Fruit fly (Drosophila melanogaster) whole organism, wandering third instar larva: ENCODE results near the gene CG32085.

Source experiments
- Abd-B ChIP-seq: fragments of >200 bp; optimal IDR thresholded peaks from 2 replicates; lab custom pipeline; 2017; ENCODE audit warnings: missing biosample characterization, missing genetic modification characterization
- CG32264 ChIP-seq: fragments of 200-800 bp; sonication (Bioruptor generic); optimal IDR thresholded peaks from 2 replicates; lab custom pipeline; 2016; ENCODE audit warnings: missing biosample characterization, missing genetic modification characterization
- CG9705 ChIP-seq: fragments of 200-800 bp; sonication (Bioruptor generic); optimal IDR thresholded peaks from 2 replicates; lab custom pipeline; 2018; ENCODE audit warnings: missing biosample characterization, mild to moderate bottlenecking, missing genetic modification characterization
- CrebA ChIP-seq: fragments of 200-800 bp; sonication (Bioruptor generic); optimal IDR thresholded peaks from 2 replicates; lab custom pipeline; 2016; ENCODE audit warnings: missing biosample characterization, mild to moderate bottlenecking, missing genetic modification characterization, borderline replicate concordance
- Dfd ChIP-seq: fragments of >200 bp; optimal IDR thresholded peaks from 2 replicates; lab custom pipeline; 2017; ENCODE audit warnings: missing biosample characterization, missing genetic modification characterization
- Dif ChIP-seq: fragments of 200-275, 200-300 bp; sonication (Bioruptor generic); optimal IDR thresholded peaks from 2 replicates; lab custom pipeline; 2018; ENCODE audit warnings: missing biosample characterization, missing genetic modification characterization; ENCODE audit not compliant: partially characterized antibody
- GATAd ChIP-seq: sonication (Bioruptor generic); optimal IDR thresholded peaks from 2 replicates; lab custom pipeline; 2016; ENCODE audit warnings: missing biosample characterization, missing genetic modification characterization
- HLH106 ChIP-seq: fragments of 200-800 bp; optimal IDR thresholded peaks from 3 replicates; lab custom pipeline; 2019; ENCODE audit warnings: missing biosample characterization, mild to moderate bottlenecking, missing genetic modification characterization, moderate library complexity
- Hnf4 ChIP-seq: fragments of 200-800 bp; sonication (Bioruptor generic); optimal IDR thresholded peaks from 2 replicates; lab custom pipeline; 2016; ENCODE audit warnings: missing biosample characterization, mild to moderate bottlenecking, missing genetic modification characterization
- Hr78 ChIP-seq: fragments of >200 bp; optimal IDR thresholded peaks from 2 replicates; lab custom pipeline; 2017; ENCODE audit warnings: missing biosample characterization, missing genetic modification characterization
- Hr83 ChIP-seq: fragments of 200-300 bp; sonication (Bioruptor generic); optimal IDR thresholded peaks from 2 replicates; lab custom pipeline; 2016; ENCODE audit warnings: missing biosample characterization, mild to moderate bottlenecking, missing genetic modification characterization, moderate library complexity; ENCODE audit not compliant: poor library complexity, severe bottlenecking
- Jra ChIP-seq: sonication (Bioruptor generic); optimal IDR thresholded peaks from 2 replicates; lab custom pipeline; 2016; ENCODE audit warnings: missing biosample characterization, missing genetic modification characterization
- Mio ChIP-seq: sonication (Bioruptor generic); optimal IDR thresholded peaks from 2 replicates; lab custom pipeline; 2016; ENCODE audit warnings: missing biosample characterization, missing genetic modification characterization
- Myc ChIP-seq: fragments of >200 bp; optimal IDR thresholded peaks from 2 replicates; lab custom pipeline; 2017
- N ChIP-seq: fragments of >200 bp; optimal IDR thresholded peaks from 2 replicates; lab custom pipeline; 2018; ENCODE audit warnings: missing biosample characterization, missing external identifiers, missing genetic modification characterization
- OdsH ChIP-seq: fragments of 200-800 bp; sonication (Bioruptor generic); optimal IDR thresholded peaks from 2 replicates; lab custom pipeline; 2016; ENCODE audit warnings: missing biosample characterization, mild to moderate bottlenecking, missing genetic modification characterization
- Rel ChIP-seq, 2 experiments: fragments of 200-800 bp; sonication (Bioruptor generic) in 1 of 2; optimal IDR thresholded peaks; 2 replicates in 1 of 2; 3 replicates in 1 of 2; lab custom pipeline; 2016 to 2019; ENCODE audit warnings: mild to moderate bottlenecking in 2 of 2, missing biosample characterization in 2 of 2, missing genetic modification characterization in 2 of 2, moderate library complexity in 1 of 2
- Vsx2 ChIP-seq: fragments of 200-300, 225-300 bp; sonication (Bioruptor generic); optimal IDR thresholded peaks from 2 replicates; lab custom pipeline; 2018; ENCODE audit warnings: missing biosample characterization, missing genetic modification characterization; ENCODE audit not compliant: partially characterized antibody
- br ChIP-seq: fragments of 200-800 bp; sonication (Bioruptor generic); optimal IDR thresholded peaks from 2 replicates; lab custom pipeline; 2016; ENCODE audit warnings: missing biosample characterization, missing genetic modification characterization
- brk ChIP-seq: fragments of 200-800 bp; sonication (Bioruptor generic); optimal IDR thresholded peaks from 2 replicates; lab custom pipeline; 2016; ENCODE audit warnings: missing biosample characterization, mild to moderate bottlenecking, missing genetic modification characterization
- dl ChIP-seq, 2 experiments: fragments of 175-275, 200-275 bp in 1 of 2; fragments of 200-275 bp in 1 of 2; sonication (Bioruptor generic); optimal IDR thresholded peaks; lab custom pipeline; 2018; ENCODE audit warnings: mild to moderate bottlenecking in 2 of 2, missing biosample characterization in 2 of 2, missing genetic modification characterization in 2 of 2, moderate library complexity in 2 of 2; ENCODE audit not compliant: partially characterized antibody in 2 of 2, insufficient read depth in 1 of 2
- dmrt93B ChIP-seq: fragments of 200-800 bp; sonication (Bioruptor generic); optimal IDR thresholded peaks from 2 replicates; lab custom pipeline; 2018; ENCODE audit warnings: missing biosample characterization, mild to moderate bottlenecking, missing genetic modification characterization
- dsf ChIP-seq: sonication (Bioruptor generic); optimal IDR thresholded peaks from 2 replicates; lab custom pipeline; 2016; ENCODE audit warnings: missing biosample characterization, missing genetic modification characterization, borderline replicate concordance
- ey ChIP-seq: fragments of 200-800 bp; sonication (Bioruptor generic); optimal IDR thresholded peaks from 2 replicates; lab custom pipeline; 2016; ENCODE audit warnings: missing biosample characterization, missing genetic modification characterization
- foxo ChIP-seq, 2 experiments: fragments of 200-800 bp; sonication (Bioruptor generic); optimal IDR thresholded peaks; 2 replicates in 1 of 2; 3 replicates in 1 of 2; lab custom pipeline; 2016 to 2017; ENCODE audit warnings: missing biosample characterization in 2 of 2, missing genetic modification characterization in 2 of 2
- fru ChIP-seq: fragments of 200-800 bp; sonication (Bioruptor generic); optimal IDR thresholded peaks from 3 replicates; lab custom pipeline; 2016; ENCODE audit warnings: missing biosample characterization, mild to moderate bottlenecking, missing genetic modification characterization
- h ChIP-seq: fragments of 200-800 bp; sonication (Bioruptor generic); optimal IDR thresholded peaks from 3 replicates; lab custom pipeline; 2016; ENCODE audit warnings: missing biosample characterization, mild to moderate bottlenecking, missing genetic modification characterization
- jim ChIP-seq: fragments of 175-275, 200-325 bp; sonication (Bioruptor generic); optimal IDR thresholded peaks from 2 replicates; lab custom pipeline; 2016; ENCODE audit warnings: missing biosample characterization, mild to moderate bottlenecking, missing genetic modification characterization
- lola ChIP-seq: fragments of >200 bp; optimal IDR thresholded peaks from 2 replicates; lab custom pipeline; 2017; ENCODE audit warnings: missing biosample characterization, missing genetic modification characterization
- pan ChIP-seq: fragments of >200 bp; optimal IDR thresholded peaks from 2 replicates; lab custom pipeline; 2017
- psq ChIP-seq: fragments of 200-800 bp; sonication (Bioruptor generic); optimal IDR thresholded peaks from 3 replicates; lab custom pipeline; 2017; ENCODE audit warnings: missing biosample characterization, mild to moderate bottlenecking, missing genetic modification characterization, moderate library complexity
- rgr ChIP-seq: fragments of 200-800 bp; sonication (Bioruptor generic); optimal IDR thresholded peaks from 3 replicates; lab custom pipeline; 2016; ENCODE audit warnings: missing biosample characterization, mild to moderate bottlenecking, missing genetic modification characterization
- sv ChIP-seq: fragments of 200-800 bp; sonication (Bioruptor generic); optimal IDR thresholded peaks from 3 replicates; lab custom pipeline; 2016; ENCODE audit warnings: missing biosample characterization, missing genetic modification characterization
- tai ChIP-seq: sonication (Bioruptor generic); optimal IDR thresholded peaks from 2 replicates; lab custom pipeline; 2016; ENCODE audit warnings: missing biosample characterization, missing genetic modification characterization
- usp ChIP-seq: fragments of >200 bp; optimal IDR thresholded peaks from 2 replicates; lab custom pipeline; 2017; ENCODE audit warnings: missing biosample characterization, missing genetic modification characterization
- woc ChIP-seq: sonication (Bioruptor generic); optimal IDR thresholded peaks from 2 replicates; lab custom pipeline; 2016; ENCODE audit warnings: missing biosample characterization, mild to moderate bottlenecking, missing genetic modification characterization

Gene CG32085

DNA sequence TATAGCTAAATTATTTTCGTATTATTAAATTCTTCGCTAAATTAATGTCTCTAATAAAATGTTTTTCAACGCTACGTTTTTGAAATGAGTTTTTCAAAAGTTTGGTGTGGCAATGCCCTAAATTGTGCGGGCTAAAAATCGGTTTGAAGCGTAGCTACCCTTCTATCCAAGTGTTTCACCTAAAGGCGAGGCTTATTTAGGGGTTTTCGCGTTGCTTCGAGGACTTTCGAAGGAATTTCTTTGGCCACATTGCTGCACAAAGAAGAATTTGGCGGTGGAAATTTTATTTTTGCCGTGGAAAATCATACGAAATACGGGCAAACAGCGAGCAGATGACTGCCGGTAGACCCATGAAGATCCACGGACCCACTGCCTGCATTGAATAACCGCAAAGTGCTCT lies 1.6 kb upstream of the CG32085 start, which contains the start of gene TfIIEalpha:
Gene TfIIEalpha (plus strand): TSS at position 245 of the 400 bp plus-strand sequence.
- TF ChIP-seq usp (GFP tag; lab: Kevin White, UChicago) (no peak), h (no peak), Rel (GFP tag; optimal IDR thresholded peaks at IDR 0.05; lab: Kevin White, UChicago) (no peak), Rel (tag; optimal IDR thresholded peaks at IDR 0.05; lab: Kevin White, UChicago) (peak; percentile 45), Hr78 (GFP tag; lab: Kevin White, UChicago) (no peak), fru (GFP tag; lab: Kevin White, UChicago) (no peak), CrebA (GFP tag; lab: Kevin White, UChicago) (no peak), foxo (GFP tag; optimal IDR thresholded peaks at IDR 0.05; lab: Kevin White, UChicago) (no peak), jim (GFP tag; lab: Kevin White, UChicago) (no peak), CG32264 (GFP tag; lab: Kevin White, UChicago) (no peak), dl (GFP tag; optimal IDR thresholded peaks at IDR 0.05; lab: Kevin White, UChicago; ENCODE audit: insufficient read depth in 1 of 2, partially characterized antibody in 2 of 2) (no peak), Abd-B (GFP tag; lab: Kevin White, UChicago) (no peak), woc (GFP tag; lab: Kevin White, UChicago) (no peak), Jra (GFP tag; lab: Kevin White, UChicago) (no peak), OdsH (GFP tag; lab: Kevin White, UChicago) (no peak), psq (no peak), Myc (lab: Kevin White, UChicago) (peak; percentile 4), br (GFP tag; lab: Kevin White, UChicago) (no peak), Vsx2 (peak; percentile 56), ey (GFP tag; lab: Kevin White, UChicago) (no peak), CG9705 (GFP tag; lab: Kevin White, UChicago) (no peak), pan (no peak), dsf (no peak), Hnf4 (GFP tag; lab: Kevin White, UChicago) (no peak), rgr (GFP tag; lab: Kevin White, UChicago) (peak; percentile 7), sv (GFP tag; lab: Kevin White, UChicago) (no peak), Hr83 (GFP tag; lab: Kevin White, UChicago) (no peak), HLH106 (tag; lab: Kevin White, UChicago) (no peak), tai (no peak), Dif (GFP tag; lab: Kevin White, UChicago) (no peak), N (no peak), dmrt93B (GFP tag; lab: Kevin White, UChicago) (no peak), Dfd (GFP tag; lab: Kevin White, UChicago) (no peak), brk (no peak)
- TF ChIP-seq, all 38 proteins: peak for 4

DNA sequence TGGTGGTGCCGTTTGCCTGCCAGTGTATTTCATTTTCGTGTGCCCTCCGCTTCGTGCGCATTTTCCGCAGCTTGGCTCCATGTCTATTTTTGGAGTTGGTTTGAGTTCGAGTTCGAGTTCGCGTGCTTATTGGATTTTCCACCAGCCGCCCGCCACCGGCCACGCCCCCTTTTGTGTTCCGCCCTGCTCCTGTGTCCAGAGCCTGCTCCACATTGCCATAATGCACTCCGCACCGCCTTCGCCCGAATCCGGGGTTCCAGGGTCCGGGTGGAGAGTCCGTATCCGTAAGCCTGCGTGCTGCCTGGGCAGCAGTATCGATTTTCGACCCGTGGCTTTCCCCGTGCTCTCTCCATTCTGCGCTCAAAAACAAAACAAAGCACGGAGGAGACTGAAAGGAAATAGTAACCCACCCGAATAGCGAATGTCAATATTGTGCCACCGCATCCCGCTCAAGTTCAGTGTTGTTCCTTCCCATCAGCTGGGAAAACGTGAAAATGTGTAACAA lies 1.8 kb downstream of the CG32085 start:
- TF ChIP-seq woc (GFP tag; lab: Kevin White, UChicago) (no peak), GATAd (GFP tag; lab: Kevin White, UChicago) (no peak), jim (GFP tag; lab: Kevin White, UChicago) (no peak)

DNA sequence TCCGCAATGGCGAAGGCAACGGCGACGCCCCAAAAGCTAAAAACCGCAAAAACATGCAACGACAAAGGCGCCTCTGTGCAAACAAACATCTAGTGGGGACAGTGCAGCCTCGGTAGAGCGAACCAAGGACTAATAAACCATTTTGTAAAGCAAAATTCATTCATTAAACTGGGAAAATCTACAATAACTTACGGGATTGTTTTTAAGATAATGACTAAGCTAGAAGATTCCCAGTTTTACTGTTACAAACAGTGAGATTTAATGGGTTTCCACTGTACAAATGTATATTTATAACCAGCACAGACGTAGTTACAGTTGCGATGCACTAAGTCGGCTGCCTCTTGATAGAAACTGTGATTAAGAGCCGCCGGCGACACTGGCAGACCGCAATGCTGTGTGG lies 24.0 kb downstream of the CG32085 start:
- TF ChIP-seq fru (GFP tag; lab: Kevin White, UChicago): no peak
- peak in 1 of 2 experiments; percentile 28 for TF ChIP-seq foxo (GFP tag; optimal IDR thresholded peaks at IDR 0.05; lab: Kevin White, UChicago)

DNA sequence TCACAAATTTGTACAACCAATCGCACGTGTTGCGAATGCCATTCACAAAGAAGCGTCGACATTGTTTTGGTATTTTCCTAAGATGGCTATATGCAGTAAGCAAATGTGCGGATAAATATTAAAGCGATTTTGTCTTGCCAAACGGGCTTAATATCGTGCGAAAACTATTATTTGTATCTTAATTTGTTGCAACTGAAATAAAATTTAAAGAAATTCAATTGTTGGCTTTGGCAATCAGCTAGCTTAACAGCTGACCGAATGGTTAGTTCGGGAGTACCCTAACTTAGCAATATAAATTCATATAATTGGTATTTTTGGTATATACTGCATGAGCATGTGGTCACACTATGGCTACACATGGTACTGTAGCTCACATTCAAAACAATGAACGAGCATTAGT lies 31.7 kb downstream of the CG32085 start, which contains the start of the genes RIOK1 and Polr3H:
Gene RIOK1 (minus strand): TSS at position 65 of the 400 bp plus-strand sequence.
Gene Polr3H (plus strand): TSS at position 347 of the 400 bp plus-strand sequence.
- TF ChIP-seq Mio (no peak), Myc (lab: Kevin White, UChicago) (peak; percentile 78), dsf (peak; percentile 48), OdsH (GFP tag; lab: Kevin White, UChicago) (peak; percentile 65), lola (GFP tag; lab: Kevin White, UChicago) (no peak), dl (GFP tag; optimal IDR thresholded peaks at IDR 0.05; lab: Kevin White, UChicago; ENCODE audit: insufficient read depth in 1 of 2, partially characterized antibody in 2 of 2) (no peak), psq (peak; percentile 54), dmrt93B (GFP tag; lab: Kevin White, UChicago) (no peak), brk (no peak), br (GFP tag; lab: Kevin White, UChicago) (peak; percentile 58), rgr (GFP tag; lab: Kevin White, UChicago) (peak; percentile 76), Vsx2 (no peak), ey (GFP tag; lab: Kevin White, UChicago) (peak; percentile 78), Rel (GFP tag; optimal IDR thresholded peaks at IDR 0.05; lab: Kevin White, UChicago) (no peak), Rel (tag; optimal IDR thresholded peaks at IDR 0.05; lab: Kevin White, UChicago) (peak; percentile 89), sv (GFP tag; lab: Kevin White, UChicago) (peak; percentile 68), N (no peak), pan (no peak), Jra (GFP tag; lab: Kevin White, UChicago) (peak; percentile 58)
